Worm (Caenorhabditis elegans): ENCODE results near the gene C56G3.2.

DNA sequence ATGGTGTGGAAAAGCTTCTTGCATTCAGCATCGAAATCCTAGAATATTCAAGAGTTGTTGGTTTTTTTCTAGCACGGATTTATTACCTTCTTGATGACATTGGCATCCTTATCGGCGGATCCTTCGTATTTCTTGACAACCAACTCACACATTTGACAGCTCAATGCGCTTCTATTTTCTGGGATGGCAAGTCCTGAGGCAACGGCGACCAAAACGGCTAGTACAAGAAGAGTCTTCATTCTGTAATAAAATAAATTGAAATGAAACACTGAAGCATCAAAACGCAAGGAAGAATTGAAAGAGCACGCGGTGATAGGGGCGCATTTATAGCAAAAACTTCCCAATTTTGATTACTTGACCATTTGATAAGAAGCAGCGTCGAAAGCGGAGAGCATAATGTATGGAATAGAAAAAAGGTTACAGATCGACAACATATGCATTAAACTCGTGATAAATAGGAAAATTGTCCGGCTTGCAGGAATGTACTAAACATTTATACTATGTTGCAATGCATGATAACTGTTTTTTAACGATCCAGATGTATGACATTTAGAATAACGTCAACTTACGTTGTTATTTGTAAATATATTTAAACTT, 45.2 kb upstream of the C56G3.2 start, which contains the start of gene spp-5:
- TF ChIP-seq mdl-1 (tag; optimal IDR thresholded peaks at IDR 0.05) (peak in 1 of 2 experiments; percentile 67), nhr-11 (tag; optimal IDR thresholded peaks at IDR 0.05) (no peak)
